Worm (Caenorhabditis elegans): ENCODE data around the gene T19H12.6.

T19H12.6 gene

ce11 chrV:4918664-4919257, 41.3 kb upstream of the T19H12.6 start, which contains the start of gene C02E7.6:
C02E7.6 (plus strand) TSS chrV:4919207.
- TF ChIP-seq elt-3 (tag; optimal IDR thresholded peaks at IDR 0.05) (peak in 1 of 3 experiments; percentile 22), fkh-2 (tag; optimal IDR thresholded peaks at IDR 0.05) (no peak), nhr-25 (tag; optimal IDR thresholded peaks at IDR 0.05) (peak; percentile 97), nhr-23 (tag; optimal IDR thresholded peaks at IDR 0.05) (peak; percentile 0), nfya-1 (tag; optimal IDR thresholded peaks at IDR 0.05; ENCODE audit: insufficient read depth) (peak; percentile 9), lin-15B (tag; optimal IDR thresholded peaks at IDR 0.05) (no peak), hmg-11 (tag; optimal IDR thresholded peaks at IDR 0.05) (no peak), elt-1 (tag; optimal IDR thresholded peaks at IDR 0.05) (peak; percentile 94), mdl-1 (tag; optimal IDR thresholded peaks at IDR 0.05) (no peak), ceh-16 (tag; optimal IDR thresholded peaks at IDR 0.05) (no peak), ZK546.5 (tag; optimal IDR thresholded peaks at IDR 0.05) (no peak), nhr-43 (tag; optimal IDR thresholded peaks at IDR 0.05; ENCODE audit: poor library complexity, severe bottlenecking) (peak; percentile 92)

ce11 chrV:4918091-4918624, 40.7 kb upstream of the T19H12.6 start, which contains the start of gene C02E7.7:
C02E7.7 (minus strand) TSS chrV:4918574.
- TF ChIP-seq ztf-4 (tag; optimal IDR thresholded peaks at IDR 0.05): no peak
- TF ChIP-seq fkh-2 (tag; optimal IDR thresholded peaks at IDR 0.05): no peak
- TF ChIP-seq snpc-4 (tag; optimal IDR thresholded peaks at IDR 0.05): no peak
- TF ChIP-seq mdl-1 (tag; optimal IDR thresholded peaks at IDR 0.05): no peak
- TF ChIP-seq nfya-1 (tag; optimal IDR thresholded peaks at IDR 0.05; ENCODE audit: insufficient read depth): no peak
- TF ChIP-seq egl-27 (tag; optimal IDR thresholded peaks at IDR 0.05): no peak
- no peak for TF ChIP-seq nhr-11 (tag; optimal IDR thresholded peaks at IDR 0.05)
- TF ChIP-seq nhr-67 (tag; optimal IDR thresholded peaks at IDR 0.05): no peak
- no peak for TF ChIP-seq ztf-11 (tag; optimal IDR thresholded peaks at IDR 0.05)
- TF ChIP-seq elt-1 (tag; optimal IDR thresholded peaks at IDR 0.05): no peak
- no peak for TF ChIP-seq elt-2 (tag; optimal IDR thresholded peaks at IDR 0.05)
- no peak for TF ChIP-seq pqm-1 (tag; optimal IDR thresholded peaks at IDR 0.05)
- TF ChIP-seq nhr-76 (tag; optimal IDR thresholded peaks at IDR 0.05): no peak
- no peak for TF ChIP-seq tbx-2 (tag; optimal IDR thresholded peaks at IDR 0.05)
- no peak for TF ChIP-seq nhr-23 (tag; optimal IDR thresholded peaks at IDR 0.05)
- no peak for TF ChIP-seq lin-15B (tag; optimal IDR thresholded peaks at IDR 0.05)
- no peak for TF ChIP-seq unc-39 (tag; optimal IDR thresholded peaks at IDR 0.05)
- no peak for TF ChIP-seq ceh-9 (tag; optimal IDR thresholded peaks at IDR 0.05)
- no peak for TF ChIP-seq ceh-28 (tag; optimal IDR thresholded peaks at IDR 0.05)

- TF ChIP-seq pqm-1 (tag; optimal IDR thresholded peaks at IDR 0.05) (peak; percentile 26), elt-2 (tag; optimal IDR thresholded peaks at IDR 0.05) (peak; percentile 72), lsy-12 (tag; optimal IDR thresholded peaks at IDR 0.05) (no peak)
Observed at ce11 chrV:4914879-4915278, 37.4 kb upstream of the T19H12.6 start, which contains the start of gene H23N18.6. H23N18.6 (minus strand) TSS chrV:4915079.

ce11 chrV:4913853-4914252, 36.4 kb upstream of the T19H12.6 start:
- TF ChIP-seq nfya-1 (tag; optimal IDR thresholded peaks at IDR 0.05; ENCODE audit: insufficient read depth): no peak
- TF ChIP-seq elt-2 (tag; optimal IDR thresholded peaks at IDR 0.05): no peak
- no peak for TF ChIP-seq lin-15B (tag; optimal IDR thresholded peaks at IDR 0.05)
- TF ChIP-seq ceh-28 (tag; optimal IDR thresholded peaks at IDR 0.05): no peak
- TF ChIP-seq nhr-11 (tag; optimal IDR thresholded peaks at IDR 0.05): no peak
- TF ChIP-seq egl-27 (tag; optimal IDR thresholded peaks at IDR 0.05): no peak
- TF ChIP-seq ceh-16 (tag; optimal IDR thresholded peaks at IDR 0.05): no peak
- no peak for TF ChIP-seq elt-3 (tag; optimal IDR thresholded peaks at IDR 0.05)
- no peak for TF ChIP-seq ZK546.5 (tag; optimal IDR thresholded peaks at IDR 0.05)
- TF ChIP-seq nhr-23 (tag; optimal IDR thresholded peaks at IDR 0.05): no peak
- no peak for TF ChIP-seq egl-5 (tag; optimal IDR thresholded peaks at IDR 0.05)

- no peak for TF ChIP-seq nhr-237 (tag; optimal IDR thresholded peaks at IDR 0.05)
- no peak for TF ChIP-seq ama-1 (optimal IDR thresholded peaks at IDR 0.05)
- no peak for TF ChIP-seq ceh-28 (tag; optimal IDR thresholded peaks at IDR 0.05)
- TF ChIP-seq mml-1 (tag; optimal IDR thresholded peaks at IDR 0.05): no peak
- TF ChIP-seq elt-1 (tag; optimal IDR thresholded peaks at IDR 0.05): peak; percentile 62
- TF ChIP-seq nhr-43 (tag; optimal IDR thresholded peaks at IDR 0.05; ENCODE audit: poor library complexity, severe bottlenecking): peak; percentile 77
- peak; percentile 30 for TF ChIP-seq nhr-23 (tag; optimal IDR thresholded peaks at IDR 0.05)
- no peak for TF ChIP-seq elt-2 (tag; optimal IDR thresholded peaks at IDR 0.05)
- no peak for TF ChIP-seq mdl-1 (tag; optimal IDR thresholded peaks at IDR 0.05)
- TF ChIP-seq unc-62 (GFP tag; optimal IDR thresholded peaks at IDR 0.05): no peak
- no peak for TF ChIP-seq fkh-10 (GFP tag; optimal IDR thresholded peaks at IDR 0.05)
- TF ChIP-seq sea-2 (GFP tag; optimal IDR thresholded peaks at IDR 0.05): no peak
- TF ChIP-seq nhr-77 (tag; optimal IDR thresholded peaks at IDR 0.05): no peak
- no peak for TF ChIP-seq lin-39 (tag; optimal IDR thresholded peaks at IDR 0.05)
- TF ChIP-seq pha-4 (tag; optimal IDR thresholded peaks at IDR 0.05): no peak
- no peak for TF ChIP-seq lsy-12 (tag; optimal IDR thresholded peaks at IDR 0.05)
- no peak for TF ChIP-seq nfya-1 (tag; optimal IDR thresholded peaks at IDR 0.05; ENCODE audit: insufficient read depth)
Observed at ce11 chrV:4912313-4912712, 34.8 kb upstream of the T19H12.6 start, which contains the start of gene H23N18.5. H23N18.5 (minus strand) TSS chrV:4912381.
